Worm (Caenorhabditis elegans): ENCODE results near the gene C05B5.11.

DNA sequence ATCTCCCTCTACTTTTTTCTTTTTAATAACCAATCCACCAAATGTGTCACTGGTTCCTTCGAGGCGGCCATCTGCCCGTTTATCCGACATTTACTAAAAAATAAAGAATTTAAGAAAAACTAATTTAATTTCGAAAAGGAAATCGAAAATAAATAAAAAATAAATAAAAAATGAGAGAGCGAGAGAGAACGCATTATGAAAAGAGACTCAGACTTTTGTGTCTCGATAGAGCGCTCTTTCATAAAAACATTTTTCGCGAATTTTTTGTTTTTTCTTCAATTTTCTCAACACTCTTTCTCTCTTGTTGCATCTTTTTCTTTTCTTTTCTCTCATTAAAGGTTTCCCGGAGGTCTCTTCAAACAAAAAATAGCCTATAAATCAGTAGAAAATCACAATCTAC lies 48.2 kb upstream of the C05B5.11 start, which contains the start of gene mog-1:
- TF ChIP-seq T22C8.4 (GFP tag; IDR thresholded peaks at IDR 0.05), result no peak
- no peak for TF ChIP-seq tab-1 (GFP tag; IDR thresholded peaks at IDR 0.05)
- no peak for TF ChIP-seq cog-1 (tag; optimal IDR thresholded peaks at IDR 0.05)
- no peak for TF ChIP-seq med-1 (GFP tag; optimal IDR thresholded peaks at IDR 0.05; ENCODE audit: insufficient read depth)
- TF ChIP-seq ref-1 (GFP tag; conservative IDR thresholded peaks at IDR 0.05), result no peak
- TF ChIP-seq flt-1 (GFP tag; IDR thresholded peaks at IDR 0.05), result no peak
- no peak for TF ChIP-seq ztf-23 (GFP tag; IDR thresholded peaks at IDR 0.05)
- TF ChIP-seq ztf-29 (GFP tag; IDR thresholded peaks at IDR 0.05), result no peak
- TF ChIP-seq klf-2 (GFP tag; conservative IDR thresholded peaks at IDR 0.05), result no peak
